Fruit fly (Drosophila melanogaster) whole organism, prepupa: ENCODE data around the gene CG43345.

Experiments used
- CG10631 ChIP-seq: fragments of 200-800 bp; sonication (Bioruptor generic); optimal IDR thresholded peaks from 2 replicates; lab custom pipeline; 2016; ENCODE audit warnings: missing biosample characterization, missing genetic modification characterization
- CG10669 ChIP-seq: fragments of 200-800 bp; sonication (Bioruptor generic); optimal IDR thresholded peaks from 3 replicates; lab custom pipeline; 2018; ENCODE audit warnings: missing biosample characterization, mild to moderate bottlenecking, missing genetic modification characterization, moderate library complexity
- CG11294 ChIP-seq: fragments of 200-800 bp; sonication (Bioruptor generic); IDR thresholded peaks from 2 replicates; pipeline ENCODE4 v1.3.6; 2022; ENCODE audit warnings: missing biosample characterization, missing genetic modification characterization
- CG11902 ChIP-seq: fragments of 200-800 bp; sonication (Bioruptor generic); optimal IDR thresholded peaks from 3 replicates; lab custom pipeline; 2016; ENCODE audit warnings: missing biosample characterization, missing genetic modification characterization
- CG1621 ChIP-seq: fragments of 200-800 bp; sonication (Bioruptor generic); optimal IDR thresholded peaks from 3 replicates; lab custom pipeline; 2018; ENCODE audit warnings: missing biosample characterization, mild to moderate bottlenecking, missing genetic modification characterization
- CG3032 ChIP-seq: fragments of 200-800 bp; optimal IDR thresholded peaks from 2 replicates; lab custom pipeline; 2019; ENCODE audit warnings: missing biosample characterization, mild to moderate bottlenecking, missing genetic modification characterization, moderate library complexity
- CG31627 ChIP-seq: fragments of 200-800 bp; sonication (Bioruptor generic); optimal IDR thresholded peaks from 3 replicates; lab custom pipeline; 2016; ENCODE audit warnings: missing biosample characterization, missing genetic modification characterization
- CG34406 ChIP-seq: fragments of 200-800 bp; sonication (Bioruptor generic); optimal IDR thresholded peaks from 3 replicates; lab custom pipeline; 2016; ENCODE audit warnings: missing biosample characterization, missing genetic modification characterization
- CG4318 ChIP-seq: fragments of 200-800 bp; sonication (Bioruptor generic); optimal IDR thresholded peaks from 3 replicates; lab custom pipeline; 2017; ENCODE audit warnings: missing biosample characterization, mild to moderate bottlenecking, missing genetic modification characterization
- CG6276 ChIP-seq: fragments of 200-800 bp; sonication (Bioruptor generic); optimal IDR thresholded peaks from 2 replicates; lab custom pipeline; 2017; ENCODE audit warnings: missing biosample characterization, mild to moderate bottlenecking, missing genetic modification characterization
- CG6792 ChIP-seq: fragments of 200-800 bp; sonication (Bioruptor generic); optimal IDR thresholded peaks from 3 replicates; lab custom pipeline; 2016; ENCODE audit warnings: missing biosample characterization, missing genetic modification characterization
- CG6808 ChIP-seq: fragments of 200-800 bp; sonication (Bioruptor generic); optimal IDR thresholded peaks from 3 replicates; lab custom pipeline; 2017; ENCODE audit warnings: missing biosample characterization, missing genetic modification characterization, mild to moderate bottlenecking, moderate library complexity, missing genetic modification reagents
- CG7368 ChIP-seq: fragments of 200-800 bp; sonication (Bioruptor generic); optimal IDR thresholded peaks from 3 replicates; lab custom pipeline; 2016; ENCODE audit warnings: missing biosample characterization, missing genetic modification characterization
- CG8319 ChIP-seq: fragments of 200-800 bp; sonication (Bioruptor generic); optimal IDR thresholded peaks from 3 replicates; lab custom pipeline; 2016; ENCODE audit warnings: missing biosample characterization, missing genetic modification characterization
- CG8632 ChIP-seq: fragments of 200-800 bp; sonication (Bioruptor generic); optimal IDR thresholded peaks from 3 replicates; lab custom pipeline; 2016; ENCODE audit warnings: missing biosample characterization, missing genetic modification characterization
- CG9139 ChIP-seq: fragments of 200-800 bp; sonication (Bioruptor generic); optimal IDR thresholded peaks from 3 replicates; lab custom pipeline; 2017; ENCODE audit warnings: missing biosample characterization, mild to moderate bottlenecking, missing genetic modification characterization
- Eip75B ChIP-seq: fragments of 200-800 bp; sonication (Bioruptor generic); optimal IDR thresholded peaks from 3 replicates; lab custom pipeline; 2016; ENCODE audit warnings: missing biosample characterization, missing genetic modification characterization
- Eip78C ChIP-seq: fragments of 200-800 bp; sonication (Bioruptor generic); peaks from one replicate; lab custom pipeline; 2016; ENCODE audit warnings: missing biosample characterization, missing genetic modification characterization
- Eip93F ChIP-seq: fragments of 200-800 bp; sonication (Bioruptor generic); optimal IDR thresholded peaks from 2 replicates; lab custom pipeline; 2016; ENCODE audit warnings: missing biosample characterization, mild to moderate bottlenecking, missing genetic modification characterization
- Ets21C ChIP-seq: fragments of 200-800 bp; sonication (Bioruptor generic); optimal IDR thresholded peaks from 3 replicates; lab custom pipeline; 2016; ENCODE audit warnings: missing biosample characterization, missing genetic modification characterization
- Gug ChIP-seq: fragments of 200-800 bp; sonication (Bioruptor generic); IDR thresholded peaks from 2 replicates; pipeline ENCODE4 v1.3.6; 2022; ENCODE audit warnings: missing biosample characterization, missing genetic modification characterization
- Hr38 ChIP-seq: sonication (Bioruptor generic); optimal IDR thresholded peaks from 2 replicates; lab custom pipeline; 2016; ENCODE audit warnings: missing biosample characterization, missing genetic modification characterization
- Hr39 ChIP-seq: fragments of 200-800 bp; sonication (Bioruptor generic); optimal IDR thresholded peaks from 2 replicates; lab custom pipeline; 2016; ENCODE audit warnings: missing biosample characterization, missing genetic modification characterization
- Hr4 ChIP-seq: fragments of 200-800 bp; sonication (Bioruptor generic); optimal IDR thresholded peaks from 3 replicates; lab custom pipeline; 2016; ENCODE audit warnings: missing biosample characterization, missing genetic modification characterization
- Met ChIP-seq: fragments of 200-800 bp; sonication (Bioruptor generic); optimal IDR thresholded peaks from 3 replicates; lab custom pipeline; 2016; ENCODE audit warnings: missing biosample characterization, missing genetic modification characterization
- Sox102F ChIP-seq: fragments of 200-800 bp; sonication (Bioruptor generic); optimal IDR thresholded peaks from 2 replicates; lab custom pipeline; 2016; ENCODE audit warnings: missing biosample characterization, mild to moderate bottlenecking, missing genetic modification characterization
- Sox15 ChIP-seq: fragments of 200-800 bp; sonication (Bioruptor generic); optimal IDR thresholded peaks from 3 replicates; lab custom pipeline; 2016; ENCODE audit warnings: missing biosample characterization, missing genetic modification characterization
- achi ChIP-seq: fragments of 200-800 bp; sonication (Bioruptor generic); optimal IDR thresholded peaks from 3 replicates; lab custom pipeline; 2016; ENCODE audit warnings: missing biosample characterization, missing genetic modification characterization
- acj6 ChIP-seq: fragments of 200-800 bp; sonication (Bioruptor generic); optimal IDR thresholded peaks from 3 replicates; lab custom pipeline; 2016; ENCODE audit warnings: missing biosample characterization, missing genetic modification characterization
- cyc ChIP-seq: fragments of 200-800 bp; sonication (Bioruptor generic); optimal IDR thresholded peaks from 3 replicates; lab custom pipeline; 2016; ENCODE audit warnings: missing biosample characterization, missing genetic modification characterization
- dsx ChIP-seq: fragments of 200-800 bp; optimal IDR thresholded peaks from 3 replicates; lab custom pipeline; 2019; ENCODE audit warnings: missing biosample characterization, mild to moderate bottlenecking, missing genetic modification characterization, moderate library complexity; ENCODE audit not compliant: poor library complexity, severe bottlenecking
- esn ChIP-seq: fragments of 200-800 bp; sonication (Bioruptor generic); optimal IDR thresholded peaks from 2 replicates; lab custom pipeline; 2016; ENCODE audit warnings: missing biosample characterization, mild to moderate bottlenecking, missing genetic modification characterization, moderate library complexity
- fd59A ChIP-seq: fragments of 200-800 bp; sonication (Bioruptor generic); optimal IDR thresholded peaks from 2 replicates; lab custom pipeline; 2017; ENCODE audit warnings: missing biosample characterization, mild to moderate bottlenecking, missing genetic modification characterization, missing genetic modification reagents
- fd85E ChIP-seq: fragments of 200-800 bp; sonication (Bioruptor generic); optimal IDR thresholded peaks from 3 replicates; lab custom pipeline; 2016; ENCODE audit warnings: missing biosample characterization, missing genetic modification characterization
- lz ChIP-seq: fragments of 200-800 bp; sonication (Bioruptor generic); optimal IDR thresholded peaks from 3 replicates; lab custom pipeline; 2016; ENCODE audit warnings: missing biosample characterization, missing genetic modification characterization
- pdm3 ChIP-seq: fragments of 200-800 bp; sonication (Bioruptor generic); optimal IDR thresholded peaks from 3 replicates; lab custom pipeline; 2016; ENCODE audit warnings: missing biosample characterization, missing genetic modification characterization
- spab ChIP-seq: fragments of 200-800 bp; sonication (Bioruptor generic); optimal IDR thresholded peaks from 2 replicates; lab custom pipeline; 2017; ENCODE audit warnings: missing biosample characterization, mild to moderate bottlenecking, missing genetic modification characterization, missing genetic modification reagents
- svp ChIP-seq: fragments of 200-800 bp; sonication (Bioruptor generic); peaks from one replicate; lab custom pipeline; 2016; ENCODE audit warnings: missing biosample characterization, missing genetic modification characterization
- topi ChIP-seq: fragments of 200-800 bp; sonication (Bioruptor generic); optimal IDR thresholded peaks from 3 replicates; lab custom pipeline; 2016; ENCODE audit warnings: missing biosample characterization, missing genetic modification characterization
- vri ChIP-seq: fragments of 200-800 bp; sonication (Bioruptor generic); optimal IDR thresholded peaks from 3 replicates; lab custom pipeline; 2016; ENCODE audit warnings: missing biosample characterization, mild to moderate bottlenecking, missing genetic modification characterization

CG43345 gene

DNA sequence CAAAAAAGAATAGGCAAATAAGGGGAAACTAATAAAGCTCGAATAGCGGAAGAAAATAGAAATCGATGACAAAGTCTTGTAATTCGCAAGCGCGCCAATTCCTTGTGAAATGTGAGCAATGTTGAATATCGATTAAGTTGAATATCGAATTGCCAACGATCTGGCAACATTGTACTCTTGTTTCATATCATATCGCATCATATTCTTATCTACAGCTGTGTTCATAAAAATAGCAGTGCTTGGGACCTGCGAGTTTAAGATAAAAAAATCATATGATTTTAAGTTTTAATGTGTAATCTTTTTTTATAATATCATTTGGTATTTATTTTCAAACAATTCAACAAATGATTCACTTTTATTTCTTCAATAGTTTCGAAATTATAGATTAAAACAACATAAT, 19.3 kb downstream of the CG43345 start (continued):
- TF ChIP-seq Hr4 (GFP tag; lab: Kevin White, UChicago), result no peak
- TF ChIP-seq CG34406 (GFP tag; lab: Kevin White, UChicago), result no peak
- no peak for TF ChIP-seq CG4318 (GFP tag; lab: Kevin White, UChicago)
- TF ChIP-seq svp (GFP tag; lab: Kevin White, UChicago), result no peak
- no peak for TF ChIP-seq Eip78C (GFP tag; lab: Kevin White, UChicago)
- no peak for TF ChIP-seq achi (GFP tag; lab: Kevin White, UChicago)
- TF ChIP-seq CG6276 (GFP tag; lab: Kevin White, UChicago), result no peak
- TF ChIP-seq Gug (GFP tag; lab: Robert Waterston, UW), result no peak
- TF ChIP-seq CG6792, result no peak
- TF ChIP-seq fd59A (GFP tag; lab: Kevin White, UChicago), result no peak
- TF ChIP-seq lz (GFP tag; lab: Kevin White, UChicago), result peak; percentile 35
- TF ChIP-seq CG3032 (tag; lab: Kevin White, UChicago), result peak; percentile 35
- TF ChIP-seq dsx, result no peak
- no peak for TF ChIP-seq CG10669

dm6 chr2L:21148242-21148641, 20.1 kb downstream of the CG43345 start, which contains the start of gene del:
TSS of gene del (minus strand) at chr2L:21148546.
- no peak for TF ChIP-seq cyc
- TF ChIP-seq fd85E (GFP tag; lab: Kevin White, UChicago), result no peak
- TF ChIP-seq CG31627 (GFP tag; lab: Kevin White, UChicago), result no peak
- no peak for TF ChIP-seq pdm3 (GFP tag; lab: Kevin White, UChicago)
- TF ChIP-seq CG10631 (GFP tag; lab: Kevin White, UChicago), result no peak
- no peak for TF ChIP-seq CG34406 (GFP tag; lab: Kevin White, UChicago)
- TF ChIP-seq CG8319, result no peak
- no peak for TF ChIP-seq Gug (GFP tag; lab: Robert Waterston, UW)
- no peak for TF ChIP-seq vri (GFP tag; lab: Kevin White, UChicago)
- no peak for TF ChIP-seq Met
- TF ChIP-seq Hr4 (GFP tag; lab: Kevin White, UChicago), result no peak
- no peak for TF ChIP-seq Sox15 (GFP tag; lab: Kevin White, UChicago)
- TF ChIP-seq CG4318 (GFP tag; lab: Kevin White, UChicago), result no peak
- no peak for TF ChIP-seq CG6808 (GFP tag; lab: Kevin White, UChicago)
- no peak for TF ChIP-seq topi (GFP tag; lab: Kevin White, UChicago)
- no peak for TF ChIP-seq CG8632 (GFP tag; lab: Kevin White, UChicago)

dm6 chr2L:21142972-21143385, 25.4 kb downstream of the CG43345 start, which contains the start of gene pths:
TSS of gene pths (plus strand) at chr2L:21143229.
- no peak for TF ChIP-seq CG6276 (GFP tag; lab: Kevin White, UChicago)
- TF ChIP-seq Eip78C (GFP tag; lab: Kevin White, UChicago), result peak; percentile 62
- no peak for TF ChIP-seq CG1621 (tag; lab: Kevin White, UChicago)
- peak; percentile 32 for TF ChIP-seq CG11902
- peak; percentile 22 for TF ChIP-seq Sox15 (GFP tag; lab: Kevin White, UChicago)
- TF ChIP-seq Eip93F (GFP tag; lab: Kevin White, UChicago), result no peak
- TF ChIP-seq svp (GFP tag; lab: Kevin White, UChicago), result no peak
- TF ChIP-seq Ets21C, result peak; percentile 29
- TF ChIP-seq CG31627 (GFP tag; lab: Kevin White, UChicago), result peak; percentile 59
- peak; percentile 16 for TF ChIP-seq lz (GFP tag; lab: Kevin White, UChicago)
- peak; percentile 26 for TF ChIP-seq esn (GFP tag; lab: Kevin White, UChicago)
- no peak for TF ChIP-seq acj6
- TF ChIP-seq Hr39 (GFP tag; lab: Kevin White, UChicago), result peak; percentile 64
- TF ChIP-seq Sox102F (GFP tag; lab: Kevin White, UChicago), result no peak
- peak; percentile 44 for TF ChIP-seq cyc
- TF ChIP-seq topi (GFP tag; lab: Kevin White, UChicago), result no peak
- no peak for TF ChIP-seq CG9139 (GFP tag; lab: Kevin White, UChicago)
- TF ChIP-seq spab (GFP tag; lab: Kevin White, UChicago), result no peak
- TF ChIP-seq Hr38, result no peak
- no peak for TF ChIP-seq vri (GFP tag; lab: Kevin White, UChicago)
- TF ChIP-seq Eip75B (GFP tag; lab: Kevin White, UChicago), result no peak
- TF ChIP-seq CG7368 (GFP tag; lab: Kevin White, UChicago), result no peak
- no peak for TF ChIP-seq CG11294
- TF ChIP-seq CG3032 (tag; lab: Kevin White, UChicago), result peak; percentile 42
